Fruit fly (Drosophila melanogaster) Kc167 (cell line): ENCODE data around the gene FoxK.
"Not testable (repeated sequence)": the region's sequence is repeated elsewhere in the genome, so short reads cannot be mapped to it uniquely, and the experiment has no call there.

Experiments
- Myc ChIP-seq: fragments of >200 bp; optimal IDR thresholded peaks from 2 replicates; lab custom pipeline; 2017; ENCODE audit warnings: missing external identifiers
- Sin3A ChIP-seq: fragments of >200 bp; optimal IDR thresholded peaks from 2 replicates; lab custom pipeline; 2018; ENCODE audit warnings: missing external identifiers
- h ChIP-seq: fragments of >200 bp; optimal IDR thresholded peaks from 3 replicates; lab custom pipeline; 2018; ENCODE audit warnings: missing external identifiers
- insv ChIP-seq: fragments of >200 bp; optimal IDR thresholded peaks from 3 replicates; lab custom pipeline; 2018; ENCODE audit warnings: missing external identifiers
- psq ChIP-seq: fragments of >200 bp; optimal IDR thresholded peaks from 2 replicates; lab custom pipeline; 2017; ENCODE audit warnings: missing external identifiers
- ttk ChIP-seq: sonication (Bioruptor generic); optimal IDR thresholded peaks from 2 replicates; lab custom pipeline; 2017; ENCODE audit warnings: missing external identifiers

Gene FoxK

DNA sequence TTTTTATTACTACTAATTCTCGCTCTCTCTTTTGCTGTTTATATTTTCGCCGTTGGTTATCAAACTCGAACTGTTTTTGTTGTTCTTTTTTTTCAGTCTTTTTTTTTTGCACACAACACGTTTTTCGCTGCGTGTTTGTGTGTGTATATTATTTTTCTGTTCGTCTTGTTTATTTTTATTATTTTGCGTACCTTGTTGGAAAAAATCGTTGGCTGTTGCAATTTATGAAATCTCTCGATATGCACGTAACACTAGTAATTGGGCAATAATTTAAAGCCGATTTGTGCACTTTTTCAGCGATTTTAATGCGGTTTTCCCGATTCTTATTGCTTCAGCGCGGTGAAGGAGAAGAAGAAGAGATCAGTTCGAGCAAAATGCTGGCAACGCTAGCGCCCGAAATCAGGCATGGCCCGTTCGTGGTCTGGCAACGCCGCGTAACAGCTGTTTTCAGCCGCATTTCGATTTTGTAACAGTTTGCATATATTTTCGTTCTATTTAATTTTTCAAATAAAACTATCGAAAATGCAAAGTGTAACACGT, at the start of gene FoxK, which contains the start of gene mRpL2:
FoxK (minus strand) TSS at position 365 of the 540 bp plus-strand sequence.
mRpL2 (plus strand) TSS at position 429 of the 540 bp plus-strand sequence.
- no peak for TF ChIP-seq Myc

DNA sequence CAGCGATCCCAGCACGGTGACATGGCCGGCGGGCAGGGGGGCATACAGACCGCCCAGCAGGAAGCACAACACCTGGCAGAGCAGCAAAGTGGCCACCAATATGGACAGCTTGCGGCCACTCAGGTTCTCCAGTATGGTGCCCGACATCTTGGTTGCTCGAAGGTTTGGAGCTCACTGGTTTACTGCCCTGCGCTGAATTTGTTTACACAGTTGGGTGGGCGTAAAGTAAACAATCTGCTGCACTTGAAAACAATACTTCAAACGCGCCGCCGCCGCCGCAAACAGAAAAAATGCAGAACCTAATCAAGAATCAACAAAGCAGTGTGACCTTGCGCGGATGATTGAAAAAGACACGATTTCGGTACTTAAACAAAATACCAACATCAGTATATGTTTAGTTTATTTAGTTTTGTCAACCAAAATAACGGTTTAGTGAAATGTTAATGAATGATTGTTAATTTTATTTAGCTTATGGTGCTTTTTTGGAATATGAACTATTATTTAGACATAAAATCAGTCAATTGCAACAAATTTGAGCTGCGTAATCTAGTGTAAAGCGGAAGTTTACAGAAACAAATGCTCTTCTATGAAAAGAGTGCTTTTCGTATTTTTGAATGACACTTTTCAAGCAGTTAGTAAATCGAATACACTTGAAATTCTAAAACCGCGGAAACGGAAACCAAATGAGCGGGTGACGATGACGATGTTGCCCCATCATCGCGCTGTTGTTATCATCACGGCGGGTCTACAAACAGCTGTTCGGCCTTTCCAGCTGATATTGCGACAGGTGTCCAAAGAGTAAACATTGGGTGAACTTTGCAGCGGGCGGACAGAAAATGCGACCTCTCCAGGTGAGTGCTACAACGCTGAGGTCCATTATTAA, 49.0 kb upstream of the FoxK start, which contains the start of the genes wls and Adck5:
wls (minus strand) TSS at position 327 of the 883 bp plus-strand sequence.
Adck5 (plus strand) TSS at position 519 of the 883 bp plus-strand sequence.
- TF ChIP-seq Myc = no peak
- TF ChIP-seq psq (lab: Kevin White, UChicago) = no peak
- TF ChIP-seq ttk (lab: Kevin White, UChicago) = no peak
- no peak for TF ChIP-seq h (lab: Kevin White, UChicago)
- no peak for TF ChIP-seq Sin3A
- TF ChIP-seq insv (lab: Kevin White, UChicago) = no peak

DNA sequence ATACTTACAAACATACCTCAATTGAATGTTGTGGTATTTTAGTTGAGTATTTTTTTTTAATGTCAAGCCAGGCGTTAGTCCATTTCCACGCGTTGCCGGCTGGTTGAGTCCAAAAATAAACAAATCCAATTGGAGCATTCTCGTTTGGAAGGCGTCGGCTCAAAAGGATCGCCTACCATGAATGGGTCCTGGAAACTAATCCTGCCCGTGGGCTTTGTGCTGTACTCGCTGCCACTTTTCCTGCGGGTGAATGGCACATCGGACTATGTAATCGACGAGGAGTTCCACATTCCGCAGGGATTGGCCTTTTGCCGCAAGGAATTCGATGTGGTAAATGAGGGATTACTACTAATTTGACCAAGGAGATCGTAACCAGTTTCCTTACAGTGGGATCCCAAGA, 44.3 kb upstream of the FoxK start, which contains the start of gene Alg10:
Alg10 (plus strand) TSS at position 73 of the 400 bp plus-strand sequence.
- TF ChIP-seq Myc (no peak), psq (lab: Kevin White, UChicago) (no peak), insv (lab: Kevin White, UChicago) (no peak), h (lab: Kevin White, UChicago) (no peak), ttk (lab: Kevin White, UChicago) (no peak), Sin3A (no peak)

DNA sequence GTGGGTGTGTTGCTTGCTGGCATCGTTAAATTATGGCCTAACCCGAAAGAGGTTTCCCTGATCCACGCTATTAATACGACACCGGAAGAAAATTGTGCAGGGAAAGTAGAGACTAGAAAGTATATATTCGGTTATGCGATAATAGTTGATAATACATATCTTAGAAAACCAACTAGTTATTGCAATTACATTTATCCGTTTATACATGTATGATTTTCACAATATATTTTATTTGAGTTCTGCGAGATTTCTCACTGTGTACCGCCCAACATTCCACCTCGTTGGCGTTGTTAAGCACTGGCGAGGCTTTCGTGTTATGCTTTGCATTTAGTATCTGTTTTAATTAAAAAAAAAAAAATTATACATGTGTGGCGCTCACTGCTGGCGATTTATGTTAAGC, 34.8 kb upstream of the FoxK start:
- TF ChIP-seq Sin3A (no peak), Myc (no peak), h (lab: Kevin White, UChicago) (no peak), ttk (lab: Kevin White, UChicago) (no peak), psq (lab: Kevin White, UChicago) (no peak), insv (lab: Kevin White, UChicago) (no peak)

DNA sequence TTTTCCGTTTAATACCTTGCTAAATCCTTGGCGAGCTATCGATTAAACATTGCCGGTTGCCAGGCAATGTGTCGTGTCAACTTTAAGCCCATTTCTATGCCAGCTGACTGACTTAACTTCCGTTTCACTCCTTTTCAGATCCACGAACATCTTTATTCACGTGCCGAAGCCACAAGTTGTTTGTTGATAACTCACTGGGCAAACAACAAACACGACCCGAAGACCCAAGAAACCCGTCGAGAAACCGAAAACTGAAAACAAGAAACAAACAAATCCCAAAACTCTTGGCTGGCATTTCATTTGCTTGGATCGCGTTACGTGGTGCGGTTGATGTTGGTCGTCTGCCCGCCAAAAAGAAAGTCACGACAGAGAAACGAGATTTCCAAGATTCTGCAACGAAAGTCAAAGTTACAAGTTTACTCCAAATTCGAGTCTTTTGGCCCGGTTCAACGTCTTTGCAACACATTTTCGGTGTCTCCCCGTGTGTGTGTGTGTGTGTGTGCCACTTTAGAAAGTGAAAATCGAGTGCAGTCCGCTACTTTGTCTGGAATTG, 30.2 kb upstream of the FoxK start, which contains the start of gene CG6216:
CG6216 (minus strand) TSS at position 51 of the 553 bp plus-strand sequence.
- no peak for TF ChIP-seq insv (lab: Kevin White, UChicago)
- no peak for TF ChIP-seq ttk (lab: Kevin White, UChicago)
- no peak for TF ChIP-seq Sin3A
- TF ChIP-seq psq (lab: Kevin White, UChicago) = no peak
- no peak for TF ChIP-seq Myc
- no peak for TF ChIP-seq h (lab: Kevin White, UChicago)

DNA sequence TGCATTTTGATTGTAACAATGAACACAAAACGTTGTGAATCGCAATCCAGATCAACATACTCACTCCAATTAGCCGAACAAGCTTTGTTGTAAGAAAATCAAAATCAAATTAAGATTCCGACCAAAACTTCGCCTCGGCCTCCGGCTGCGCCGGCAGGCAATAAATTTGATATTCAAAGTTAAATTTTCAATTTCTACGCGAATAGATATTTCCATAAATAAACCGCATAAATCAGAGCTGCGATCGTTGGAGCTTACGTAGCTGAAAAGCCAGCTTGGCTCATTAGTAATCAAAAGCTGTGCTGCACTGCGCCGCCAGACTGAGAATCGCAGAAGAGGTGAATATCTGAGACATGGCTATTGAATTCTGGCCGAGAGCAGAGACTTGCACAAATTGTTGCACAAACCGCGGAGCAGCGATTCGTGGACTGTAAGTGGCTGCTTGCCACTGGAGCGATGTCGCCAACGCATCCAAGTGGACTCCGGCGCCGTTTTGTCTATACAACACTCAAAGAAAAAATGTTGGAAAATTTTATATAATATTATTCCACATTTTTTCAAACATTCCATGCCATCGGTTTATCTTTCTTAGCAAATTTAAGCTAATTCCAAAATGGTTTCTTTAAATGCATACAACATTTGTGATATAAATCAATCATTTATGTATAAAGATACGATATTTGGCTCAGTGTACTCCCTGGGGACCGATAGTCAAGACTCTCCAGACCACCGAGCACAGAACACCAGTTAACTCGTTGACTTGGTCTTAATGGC, 28.1 kb upstream of the FoxK start:
- TF ChIP-seq ttk (lab: Kevin White, UChicago) (no peak), h (lab: Kevin White, UChicago) (no peak), psq (lab: Kevin White, UChicago) (no peak), Sin3A (no peak), insv (lab: Kevin White, UChicago) (no peak), Myc (no peak)

DNA sequence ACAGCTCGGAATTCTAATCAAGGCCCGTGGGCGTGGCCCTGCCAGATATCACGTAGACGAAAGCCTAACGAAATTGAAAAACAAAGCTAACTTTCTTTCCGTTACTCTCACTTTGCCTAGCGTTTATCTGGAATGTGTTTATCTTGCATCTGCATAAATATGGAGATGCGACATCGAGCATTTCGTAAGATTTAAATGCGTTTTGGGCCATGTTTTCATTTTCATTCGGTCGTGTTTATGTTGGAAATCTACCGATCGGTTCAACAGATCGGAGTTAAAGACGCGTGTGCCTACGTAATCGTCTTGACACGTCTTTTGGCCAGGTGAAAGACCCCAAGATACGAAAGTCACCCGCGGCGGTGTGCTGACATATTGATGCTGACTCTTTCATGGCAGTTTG, 27.1 kb upstream of the FoxK start:
- TF ChIP-seq psq (lab: Kevin White, UChicago) = no peak

DNA sequence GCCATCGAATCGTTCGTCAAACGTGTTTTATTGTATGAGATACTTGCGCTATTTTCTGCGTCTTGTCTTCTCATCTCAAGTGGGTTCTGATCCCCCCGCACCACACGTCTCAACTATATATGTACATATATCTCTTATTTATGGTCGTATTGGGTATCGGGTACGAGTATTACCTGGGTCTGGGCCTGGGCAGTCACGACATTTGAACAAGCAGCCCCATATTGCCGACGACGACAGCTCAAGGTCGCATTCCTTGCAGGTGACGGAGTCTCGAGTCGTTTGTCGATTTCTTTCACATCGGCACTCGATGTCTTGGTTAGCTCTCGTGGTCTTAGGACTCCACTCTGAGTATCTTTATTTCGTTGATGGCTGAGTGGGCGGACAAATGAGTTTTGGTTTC, 24.5 kb upstream of the FoxK start:
- no peak for TF ChIP-seq h (lab: Kevin White, UChicago)
- no peak for TF ChIP-seq Sin3A
- no peak for TF ChIP-seq Myc
- no peak for TF ChIP-seq psq (lab: Kevin White, UChicago)
- TF ChIP-seq insv (lab: Kevin White, UChicago) = no peak
- TF ChIP-seq ttk (lab: Kevin White, UChicago) = no peak

DNA sequence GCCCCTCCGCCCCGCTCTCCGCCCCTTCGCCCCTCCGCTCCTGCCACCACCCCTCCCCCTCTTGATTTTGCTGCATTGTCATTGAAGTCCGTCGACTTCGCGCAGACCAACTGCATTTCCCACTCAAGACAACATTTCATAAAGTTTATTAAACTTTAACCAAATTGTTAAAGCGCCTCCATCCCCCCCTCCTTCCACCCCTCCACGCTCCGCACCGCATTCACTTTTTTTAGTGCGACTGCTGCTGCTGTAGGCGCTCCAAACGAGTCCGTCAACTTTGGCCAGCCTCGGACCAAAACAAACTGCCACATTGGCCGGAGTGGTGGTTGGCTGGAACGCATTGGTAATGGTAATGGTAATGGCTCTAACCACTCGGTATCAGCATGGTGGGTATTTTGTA, 18.3 kb upstream of the FoxK start:
- TF ChIP-seq ttk (lab: Kevin White, UChicago) (no peak), Sin3A (no peak)

DNA sequence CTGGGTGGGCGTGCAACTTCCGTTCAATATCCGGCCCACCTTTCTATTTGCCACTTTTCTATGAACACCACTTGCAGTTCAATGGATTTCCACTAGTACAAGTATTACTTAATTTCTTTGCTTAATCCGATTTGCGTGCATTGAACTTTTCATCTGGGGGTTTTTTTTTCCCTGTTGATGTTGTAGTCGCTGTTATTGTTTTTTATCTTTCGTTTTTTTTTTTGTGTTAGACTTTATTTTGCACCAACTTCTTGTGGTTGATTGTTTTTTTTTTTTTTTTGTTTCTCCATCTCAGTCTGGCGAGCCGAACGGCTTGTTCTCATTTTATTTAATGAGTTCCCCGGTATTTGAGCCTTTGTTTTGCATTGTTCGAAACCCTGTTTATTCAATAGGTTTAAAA, 15.8 kb upstream of the FoxK start:
- no peak for TF ChIP-seq h (lab: Kevin White, UChicago)
- no peak for TF ChIP-seq ttk (lab: Kevin White, UChicago)
- no peak for TF ChIP-seq Sin3A
- TF ChIP-seq Myc = no peak
- TF ChIP-seq insv (lab: Kevin White, UChicago) = no peak
- TF ChIP-seq psq (lab: Kevin White, UChicago) = no peak

DNA sequence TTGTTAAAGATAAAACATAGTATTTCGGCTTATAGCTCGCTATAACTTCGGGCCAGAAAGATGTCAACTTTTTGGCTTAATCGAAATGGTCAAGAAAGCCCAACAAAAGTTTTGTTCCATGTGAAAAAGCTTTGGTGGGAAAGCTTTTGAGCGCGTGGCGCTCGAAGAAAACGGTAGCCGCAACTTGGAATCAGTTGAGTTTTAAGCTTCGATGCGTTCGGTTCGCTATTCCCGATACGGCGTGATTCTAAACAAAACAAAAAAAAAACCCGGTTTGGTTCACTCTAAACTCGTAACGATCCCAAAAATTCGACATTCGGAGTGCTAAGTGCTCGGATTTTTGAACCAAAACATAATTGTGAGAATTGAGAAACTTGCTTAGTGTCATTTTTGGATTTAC, 15.3 kb upstream of the FoxK start, which contains the start of gene IRSp53:
IRSp53 (plus strand) TSS at position 204 of the 400 bp plus-strand sequence.
- TF ChIP-seq h (lab: Kevin White, UChicago) (no peak), Myc (no peak), psq (lab: Kevin White, UChicago) (no peak), ttk (lab: Kevin White, UChicago) (no peak), insv (lab: Kevin White, UChicago) (no peak), Sin3A (no peak)

DNA sequence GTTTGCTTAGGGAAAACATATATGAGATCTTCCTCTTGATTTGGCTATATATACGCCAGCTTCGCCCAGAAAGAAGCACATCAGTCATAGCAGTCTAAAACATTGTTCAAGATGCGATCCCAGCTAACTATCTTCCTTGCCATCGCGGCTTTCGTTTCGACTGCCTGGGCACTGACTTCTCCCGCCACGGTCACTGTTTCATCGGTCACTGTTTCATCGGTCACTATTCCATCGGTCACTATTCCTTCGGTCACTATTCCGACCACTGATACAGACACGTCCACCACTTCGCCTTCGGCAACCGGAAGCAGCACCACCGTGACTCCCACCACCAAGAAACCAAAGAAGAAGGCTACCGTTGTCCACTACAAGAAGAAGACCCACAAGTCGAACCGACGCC, 14.3 kb upstream of the FoxK start, which contains the start of gene CG14143:
CG14143 (plus strand) TSS at position 102 of the 400 bp plus-strand sequence.
- not testable (repeated sequence) for TF ChIP-seq insv (lab: Kevin White, UChicago); Myc; Sin3A
